Fruit fly (Drosophila melanogaster): ENCODE results near the gene naz.
A peak's percentile ranks its signal among the peaks of the same experiment; 100 is the strongest.

The naz gene

dm6 chr3R:18311368-18311919 is 17.3 kb downstream of the naz start (continued):
- TF ChIP-seq Opbp (GFP tag; IDR thresholded peaks at IDR 0.05; ENCODE audit: partially characterized antibody) (no peak), CG9609 (GFP tag; optimal IDR thresholded peaks at IDR 0.05) (peak; percentile 27), Dip3 (GFP tag; optimal IDR thresholded peaks at IDR 0.05) (peak; percentile 46), fru (optimal IDR thresholded peaks at IDR 0.05) (no peak), en (GFP tag; optimal IDR thresholded peaks at IDR 0.05) (no peak), CG4360 (GFP tag; IDR thresholded peaks at IDR 0.05) (peak; percentile 82), CG4404 (GFP tag; IDR thresholded peaks at IDR 0.05) (no peak), Optix (GFP tag; IDR thresholded peaks at IDR 0.05) (peak; percentile 61; the same call in 1 of the 3 replicates), rib (GFP tag; IDR thresholded peaks at IDR 0.05) (peak; percentile 88), Dref (GFP tag; IDR thresholded peaks at IDR 0.05) (no peak), D19A (tag; optimal IDR thresholded peaks at IDR 0.05) (peak; percentile 56), slou (GFP tag; optimal IDR thresholded peaks at IDR 0.05) (no peak), C15 (GFP tag; IDR thresholded peaks at IDR 0.05) (no peak), Fer2 (tag; optimal IDR thresholded peaks at IDR 0.05) (no peak), gem (tag; optimal IDR thresholded peaks at IDR 0.05) (peak; percentile 83), esg (GFP tag; conservative IDR thresholded peaks at IDR 0.05) (no peak), MBD-R2 (GFP tag; IDR thresholded peaks at IDR 0.05) (peak; percentile 56; the same call in 1 of the 2 replicates), tin (GFP tag; optimal IDR thresholded peaks at IDR 0.05) (peak; percentile 35), NC2α (GFP tag; optimal IDR thresholded peaks at IDR 0.05) (peak; percentile 41), corto (GFP tag; optimal IDR thresholded peaks at IDR 0.05) (no peak), Side (GFP tag; optimal IDR thresholded peaks at IDR 0.05) (peak; percentile 70), Dek (tag; optimal IDR thresholded peaks at IDR 0.05) (peak; percentile 27), exex (tag; optimal IDR thresholded peaks at IDR 0.05) (no peak), B-H2 (GFP tag; optimal IDR thresholded peaks at IDR 0.05) (no peak), CG11504 (tag; optimal IDR thresholded peaks at IDR 0.05) (peak; percentile 77), Oaz (GFP tag; IDR thresholded peaks at IDR 0.05) (no peak), CG5953 (GFP tag; IDR thresholded peaks at IDR 0.05) (no peak), ro (GFP tag; IDR thresholded peaks at IDR 0.05) (no peak), E2f2 (GFP tag; IDR thresholded peaks at IDR 0.05) (peak; percentile 36; the same call in 1 of the 2 replicates), CG9797 (GFP tag; optimal IDR thresholded peaks at IDR 0.05) (peak; percentile 4), ATbp (GFP tag; optimal IDR thresholded peaks at IDR 0.05) (peak; percentile 91), CG30431 (GFP tag; optimal IDR thresholded peaks at IDR 0.05) (peak; percentile 27), CG17568 (GFP tag; optimal IDR thresholded peaks at IDR 0.05) (peak; percentile 53), Myb (GFP tag; optimal IDR thresholded peaks at IDR 0.05) (peak; percentile 16), z (GFP tag; IDR thresholded peaks at IDR 0.05) (peak; percentile 98), CG33213 (GFP tag; optimal IDR thresholded peaks at IDR 0.05) (peak; percentile 8), CkIIα-i1 (GFP tag; IDR thresholded peaks at IDR 0.05) (no peak), slbo (GFP tag; IDR thresholded peaks at IDR 0.05) (peak; percentile 50), CG15269 (tag; optimal IDR thresholded peaks at IDR 0.05) (peak; percentile 67), al (GFP tag; IDR thresholded peaks at IDR 0.05) (no peak), Doc3 (GFP tag; IDR thresholded peaks at IDR 0.05; ENCODE audit: partially characterized antibody) (no peak), CG4617 (GFP tag; optimal IDR thresholded peaks at IDR 0.05; ENCODE audit: borderline replicate concordance) (no peak), CG15479 (GFP tag; optimal IDR thresholded peaks at IDR 0.05) (no peak), H15 (GFP tag; IDR thresholded peaks at IDR 0.05) (peak; percentile 36; the same call in 1 of the 3 replicates), CG18764 (GFP tag; optimal IDR thresholded peaks at IDR 0.05) (peak; percentile 40), emc (GFP tag; optimal IDR thresholded peaks at IDR 0.05) (no peak), CG10979 (tag; optimal IDR thresholded peaks at IDR 0.05) (peak; percentile 66), CG17361 (GFP tag; IDR thresholded peaks at IDR 0.05) (peak; percentile 97; the same call in 2 of the 3 replicates), nerfin-1 (tag; optimal IDR thresholded peaks at IDR 0.05) (peak; percentile 44), HLH54F (GFP tag; optimal IDR thresholded peaks at IDR 0.05) (no peak), CG11398 (GFP tag; optimal IDR thresholded peaks at IDR 0.05) (no peak), Hr39 (optimal IDR thresholded peaks at IDR 0.05) (no peak)

Measured in whole organism, embryonic.